Fruit fly (Drosophila melanogaster) whole organism, wandering third instar larva: ENCODE results near the gene FIG4.
A peak's percentile ranks its signal among the peaks of the same experiment; 100 is the strongest.

Experiments used
- CrebA ChIP-seq: fragments of 200-800 bp; sonication (Bioruptor generic); optimal IDR thresholded peaks from 2 replicates; lab custom pipeline; 2016; ENCODE audit warnings: missing biosample characterization, mild to moderate bottlenecking, missing genetic modification characterization, borderline replicate concordance
- N ChIP-seq: fragments of >200 bp; optimal IDR thresholded peaks from 2 replicates; lab custom pipeline; 2018; ENCODE audit warnings: missing biosample characterization, missing external identifiers, missing genetic modification characterization
- fru ChIP-seq: fragments of 200-800 bp; sonication (Bioruptor generic); optimal IDR thresholded peaks from 3 replicates; lab custom pipeline; 2016; ENCODE audit warnings: missing biosample characterization, mild to moderate bottlenecking, missing genetic modification characterization
- h ChIP-seq: fragments of 200-800 bp; sonication (Bioruptor generic); optimal IDR thresholded peaks from 3 replicates; lab custom pipeline; 2016; ENCODE audit warnings: missing biosample characterization, mild to moderate bottlenecking, missing genetic modification characterization

- TF ChIP-seq CrebA (GFP tag; lab: Kevin White, UChicago) (no peak), h (GFP tag; lab: Kevin White, UChicago) (peak; percentile 31), fru (GFP tag; lab: Kevin White, UChicago) (no peak), N (GFP tag; lab: Kevin White, UChicago) (no peak)
Measured at dm6 chr2L:4459543-4459942, 5.4 kb upstream of the FIG4 start, which contains the start of the genes mRpL27 and CG15435.
